Fruit fly (Drosophila melanogaster) S2 (cell line): Measurements from ENCODE around the gene robo2.

Source experiments
- CG8478 ChIP-seq: fragments of >200 bp; optimal IDR thresholded peaks from 2 replicates; lab custom pipeline; 2018
- CTCF ChIP-seq, 2 experiments: fragments of >200 bp; optimal IDR thresholded peaks; 2 replicates each; lab custom pipeline; 2018

dm6 chr2L:1412691-1413090 lies 7.6 kb downstream of the robo2 start:
- TF ChIP-seq CTCF (optimal IDR thresholded peaks at IDR 0.05; lab: Kevin White, UChicago), result no peak
- no peak for TF ChIP-seq CG8478 (lab: Kevin White, UChicago)
